Fruit fly (Drosophila melanogaster) whole organism, pupa: Measurements from ENCODE around the gene pr.

Source experiments
- CG12605 ChIP-seq: fragments of 200-800 bp; sonication (Bioruptor generic); IDR thresholded peaks from 2 replicates; pipeline ENCODE4 v1.3.6; 2022; ENCODE audit warnings: missing biosample characterization, missing genetic modification characterization
- CG13204 ChIP-seq: fragments of 200-800 bp; sonication (Bioruptor generic); optimal IDR thresholded peaks from 2 replicates; lab custom pipeline; 2018; ENCODE audit warnings: missing biosample characterization, mild to moderate bottlenecking, missing genetic modification characterization, moderate library complexity
- CG15710 ChIP-seq: fragments of 200-800 bp; sonication (Bioruptor generic); optimal IDR thresholded peaks from 2 replicates; lab custom pipeline; 2018; ENCODE audit warnings: missing biosample characterization, mild to moderate bottlenecking, missing genetic modification characterization, moderate library complexity
- CG17806 ChIP-seq: fragments of 200-800 bp; sonication (Bioruptor generic); optimal IDR thresholded peaks from 2 replicates; lab custom pipeline; 2018; ENCODE audit warnings: missing biosample characterization, mild to moderate bottlenecking, missing genetic modification characterization, moderate library complexity
- CG32121 ChIP-seq: fragments of 200-800 bp; sonication (Bioruptor generic); IDR thresholded peaks from 2 replicates; pipeline ENCODE4 v1.3.6; 2022; ENCODE audit warnings: missing biosample characterization, missing genetic modification characterization
- CG8159 ChIP-seq: fragments of 200-800 bp; sonication (Bioruptor generic); optimal IDR thresholded peaks from 3 replicates; lab custom pipeline; 2018; ENCODE audit warnings: missing biosample characterization, mild to moderate bottlenecking, missing genetic modification characterization, moderate library complexity
- CG9948 ChIP-seq: fragments of 200-800 bp; sonication (Bioruptor generic); optimal IDR thresholded peaks from 2 replicates; lab custom pipeline; 2018; ENCODE audit warnings: missing biosample characterization, mild to moderate bottlenecking, missing genetic modification characterization, moderate library complexity
- D1 ChIP-seq: fragments of 200-800 bp; sonication (Bioruptor generic); optimal IDR thresholded peaks from 2 replicates; lab custom pipeline; 2018; ENCODE audit warnings: missing biosample characterization, mild to moderate bottlenecking, missing genetic modification characterization, moderate library complexity
- Ets98B ChIP-seq: fragments of 200-800 bp; sonication (Bioruptor generic); IDR thresholded peaks from 2 replicates; pipeline ENCODE4 v1.3.6; 2022; ENCODE audit warnings: missing biosample characterization, missing genetic modification characterization
- Pif1B ChIP-seq: fragments of 200-800 bp; sonication (Bioruptor generic); optimal IDR thresholded peaks from 3 replicates; lab custom pipeline; 2016; ENCODE audit warnings: missing biosample characterization, missing genetic modification characterization
- Snoo ChIP-seq: fragments of 200-800 bp; sonication (Bioruptor generic); optimal IDR thresholded peaks from 3 replicates; lab custom pipeline; 2017; ENCODE audit warnings: missing biosample characterization, mild to moderate bottlenecking, missing genetic modification characterization, inconsistent platforms
- rn ChIP-seq: fragments of 200-800 bp; sonication (Bioruptor generic); IDR thresholded peaks from 2 replicates; pipeline ENCODE4 v1.3.6; 2022; ENCODE audit warnings: missing biosample characterization, missing genetic modification characterization

- TF ChIP-seq CG8159 (tag; lab: Kevin White, UChicago) = no peak
- no peak for TF ChIP-seq Snoo (tag; lab: Kevin White, UChicago)
- no peak for TF ChIP-seq CG12605
- no peak for TF ChIP-seq CG9948
- no peak for TF ChIP-seq Pif1B (GFP tag; lab: Kevin White, UChicago)
- TF ChIP-seq CG13204 = no peak
- no peak for TF ChIP-seq rn (GFP tag; lab: Robert Waterston, UW)
- TF ChIP-seq CG32121 (GFP tag; lab: Robert Waterston, UW) = no peak
- TF ChIP-seq Ets98B (GFP tag; lab: Robert Waterston, UW) = no peak
- no peak for TF ChIP-seq CG15710 (tag; lab: Kevin White, UChicago)
- no peak for TF ChIP-seq CG17806 (tag; lab: Kevin White, UChicago)
- no peak for TF ChIP-seq D1 (tag; lab: Kevin White, UChicago)
Observed at dm6 chr2L:20078880-20079279, 3.6 kb upstream of the pr start.
